Worm (Caenorhabditis elegans): ENCODE data around the gene C05C12.5.

DNA sequence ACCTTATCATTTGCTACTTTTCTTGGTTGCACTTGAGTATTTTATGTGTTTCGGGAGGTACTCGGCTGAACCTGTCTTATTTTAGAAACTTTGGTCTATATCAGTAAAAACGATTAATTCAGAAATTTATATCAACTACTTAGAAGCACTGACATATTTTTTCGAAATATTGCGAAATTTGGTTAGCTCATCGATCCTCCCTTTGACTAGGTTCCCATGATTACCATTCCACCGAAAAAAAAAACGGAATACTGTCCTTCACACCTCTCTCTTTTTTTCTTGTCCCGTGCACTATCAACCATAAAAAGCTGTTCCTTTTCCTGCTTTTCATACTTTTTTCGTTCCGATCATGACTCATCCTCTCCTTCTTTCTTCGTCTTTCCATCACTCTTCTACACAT lies 24.3 kb upstream of the C05C12.5 start:
- no peak for TF ChIP-seq ham-2 (GFP tag; optimal IDR thresholded peaks at IDR 0.05)
- no peak for TF ChIP-seq unc-39 (tag; optimal IDR thresholded peaks at IDR 0.05)
